Fruit fly (Drosophila melanogaster): ENCODE data around the gene Tom40.

Tom40 gene

dm6 chrX:7736593-7736992, at the start of gene Tom40:
Gene Tom40, plus strand, starts transcription at chrX:7736893.
- TF ChIP-seq Hr96 (GFP tag; optimal IDR thresholded peaks at IDR 0.05), result no peak
- TF ChIP-seq toe (GFP tag; optimal IDR thresholded peaks at IDR 0.05), result no peak
- TF ChIP-seq kay (GFP tag; ENCODE audit: borderline replicate concordance), result no peak
- TF ChIP-seq pad (GFP tag; optimal IDR thresholded peaks at IDR 0.05), result no peak
- TF ChIP-seq cic (GFP tag; optimal IDR thresholded peaks at IDR 0.05), result no peak
- no peak for TF ChIP-seq CG12768 (GFP tag; optimal IDR thresholded peaks at IDR 0.05)
- TF ChIP-seq CG1620 (GFP tag; optimal IDR thresholded peaks at IDR 0.05), result no peak
- TF ChIP-seq CG7101 (tag; optimal IDR thresholded peaks at IDR 0.05), result no peak
- TF ChIP-seq CG5204 (GFP tag; optimal IDR thresholded peaks at IDR 0.05), result no peak
- no peak for TF ChIP-seq CG7045 (GFP tag; optimal IDR thresholded peaks at IDR 0.05)
- TF ChIP-seq tj (GFP tag; optimal IDR thresholded peaks at IDR 0.05), result no peak
- no peak for TF ChIP-seq cnc (optimal IDR thresholded peaks at IDR 0.05)
- TF ChIP-seq Mnt (GFP tag; optimal IDR thresholded peaks at IDR 0.05), result no peak
- no peak for TF ChIP-seq CG11617 (GFP tag; optimal IDR thresholded peaks at IDR 0.05)
- no peak for TF ChIP-seq CG33017 (tag; optimal IDR thresholded peaks at IDR 0.05)
- no peak for TF ChIP-seq ovo (GFP tag; optimal IDR thresholded peaks at IDR 0.05)
- TF ChIP-seq Crg-1 (GFP tag; optimal IDR thresholded peaks at IDR 0.05), result no peak
- no peak for TF ChIP-seq Clk (GFP tag; optimal IDR thresholded peaks at IDR 0.05)
- TF ChIP-seq bab1 (GFP tag; optimal IDR thresholded peaks at IDR 0.05), result no peak

dm6 chrX:7688871-7689270, 47.8 kb upstream of the Tom40 start:
- TF ChIP-seq CG7045 (GFP tag; optimal IDR thresholded peaks at IDR 0.05) (no peak), CG12768 (GFP tag; optimal IDR thresholded peaks at IDR 0.05) (no peak), CG5204 (GFP tag; optimal IDR thresholded peaks at IDR 0.05) (no peak), tj (GFP tag; optimal IDR thresholded peaks at IDR 0.05) (no peak), CG1620 (GFP tag; optimal IDR thresholded peaks at IDR 0.05) (no peak), ovo (GFP tag; optimal IDR thresholded peaks at IDR 0.05) (no peak), Crg-1 (GFP tag; optimal IDR thresholded peaks at IDR 0.05) (no peak), CG33017 (tag; optimal IDR thresholded peaks at IDR 0.05) (no peak), bab1 (GFP tag; optimal IDR thresholded peaks at IDR 0.05) (no peak), cic (GFP tag; optimal IDR thresholded peaks at IDR 0.05) (no peak), Mnt (GFP tag; optimal IDR thresholded peaks at IDR 0.05) (no peak), pad (GFP tag; optimal IDR thresholded peaks at IDR 0.05) (no peak), toe (GFP tag; optimal IDR thresholded peaks at IDR 0.05) (no peak), CG7101 (tag; optimal IDR thresholded peaks at IDR 0.05) (no peak), cnc (optimal IDR thresholded peaks at IDR 0.05) (no peak), kay (GFP tag; ENCODE audit: borderline replicate concordance) (no peak), Hr96 (GFP tag; optimal IDR thresholded peaks at IDR 0.05) (no peak), CG14711 (tag; optimal IDR thresholded peaks at IDR 0.05) (no peak), Clk (GFP tag; optimal IDR thresholded peaks at IDR 0.05) (no peak)

- TF ChIP-seq kay (GFP tag; ENCODE audit: borderline replicate concordance) (peak; percentile 90), CG1620 (GFP tag; optimal IDR thresholded peaks at IDR 0.05) (peak; percentile 17), Clk (GFP tag; optimal IDR thresholded peaks at IDR 0.05) (peak; percentile 20), CG7101 (tag; optimal IDR thresholded peaks at IDR 0.05) (peak; percentile 60), Crg-1 (GFP tag; optimal IDR thresholded peaks at IDR 0.05) (no peak), CG12768 (GFP tag; optimal IDR thresholded peaks at IDR 0.05) (peak; percentile 60), ovo (GFP tag; optimal IDR thresholded peaks at IDR 0.05) (no peak), Mnt (GFP tag; optimal IDR thresholded peaks at IDR 0.05) (peak; percentile 61), CG14711 (tag; optimal IDR thresholded peaks at IDR 0.05) (peak; percentile 55), CG33017 (tag; optimal IDR thresholded peaks at IDR 0.05) (peak; percentile 3), Hr96 (GFP tag; optimal IDR thresholded peaks at IDR 0.05) (no peak), tj (GFP tag; optimal IDR thresholded peaks at IDR 0.05) (peak; percentile 1), CG7045 (GFP tag; optimal IDR thresholded peaks at IDR 0.05) (peak; percentile 14), CG5204 (GFP tag; optimal IDR thresholded peaks at IDR 0.05) (no peak), bab1 (GFP tag; optimal IDR thresholded peaks at IDR 0.05) (no peak), cic (GFP tag; optimal IDR thresholded peaks at IDR 0.05) (peak; percentile 45), CG11617 (GFP tag; optimal IDR thresholded peaks at IDR 0.05) (peak; percentile 39)
These were observed 46.0 kb upstream of the Tom40 start for dm6 chrX:7690683-7691082.

dm6 chrX:7691221-7691914, 45.3 kb upstream of the Tom40 start:
- TF ChIP-seq CG12768 (GFP tag; optimal IDR thresholded peaks at IDR 0.05) (peak; percentile 29), Crg-1 (GFP tag; optimal IDR thresholded peaks at IDR 0.05) (peak; percentile 77), Mnt (GFP tag; optimal IDR thresholded peaks at IDR 0.05) (peak; percentile 67), cnc (optimal IDR thresholded peaks at IDR 0.05) (no peak), cic (GFP tag; optimal IDR thresholded peaks at IDR 0.05) (peak; percentile 47), pad (GFP tag; optimal IDR thresholded peaks at IDR 0.05) (peak; percentile 58), CG1620 (GFP tag; optimal IDR thresholded peaks at IDR 0.05) (peak; percentile 34), Clk (GFP tag; optimal IDR thresholded peaks at IDR 0.05) (no peak), toe (GFP tag; optimal IDR thresholded peaks at IDR 0.05) (no peak), CG33017 (tag; optimal IDR thresholded peaks at IDR 0.05) (no peak), tj (GFP tag; optimal IDR thresholded peaks at IDR 0.05) (no peak), bab1 (GFP tag; optimal IDR thresholded peaks at IDR 0.05) (peak; percentile 91), CG7101 (tag; optimal IDR thresholded peaks at IDR 0.05) (peak; percentile 81), CG14711 (tag; optimal IDR thresholded peaks at IDR 0.05) (peak; percentile 78), ovo (GFP tag; optimal IDR thresholded peaks at IDR 0.05) (no peak), Hr96 (GFP tag; optimal IDR thresholded peaks at IDR 0.05) (no peak), CG7045 (GFP tag; optimal IDR thresholded peaks at IDR 0.05) (peak; percentile 27), kay (GFP tag; ENCODE audit: borderline replicate concordance) (no peak), CG11617 (GFP tag; optimal IDR thresholded peaks at IDR 0.05) (no peak), CG5204 (GFP tag; optimal IDR thresholded peaks at IDR 0.05) (no peak)

- TF ChIP-seq bab1 (GFP tag; optimal IDR thresholded peaks at IDR 0.05) (peak; percentile 61), CG33017 (tag; optimal IDR thresholded peaks at IDR 0.05) (peak; percentile 87), CG5204 (GFP tag; optimal IDR thresholded peaks at IDR 0.05) (peak; percentile 40), kay (GFP tag; ENCODE audit: borderline replicate concordance) (peak; percentile 52), CG11617 (GFP tag; optimal IDR thresholded peaks at IDR 0.05) (peak; percentile 95), cnc (optimal IDR thresholded peaks at IDR 0.05) (no peak), Mnt (GFP tag; optimal IDR thresholded peaks at IDR 0.05) (no peak), Clk (GFP tag; optimal IDR thresholded peaks at IDR 0.05) (peak; percentile 53), CG1620 (GFP tag; optimal IDR thresholded peaks at IDR 0.05) (peak; percentile 49), Hr96 (GFP tag; optimal IDR thresholded peaks at IDR 0.05) (peak; percentile 70), cic (GFP tag; optimal IDR thresholded peaks at IDR 0.05) (peak; percentile 19), tj (GFP tag; optimal IDR thresholded peaks at IDR 0.05) (peak; percentile 78), ovo (GFP tag; optimal IDR thresholded peaks at IDR 0.05) (peak; percentile 10), CG14711 (tag; optimal IDR thresholded peaks at IDR 0.05) (peak; percentile 68), CG12768 (GFP tag; optimal IDR thresholded peaks at IDR 0.05) (peak; percentile 61), toe (GFP tag; optimal IDR thresholded peaks at IDR 0.05) (peak; percentile 47), pad (GFP tag; optimal IDR thresholded peaks at IDR 0.05) (no peak), Crg-1 (GFP tag; optimal IDR thresholded peaks at IDR 0.05) (no peak), CG7101 (tag; optimal IDR thresholded peaks at IDR 0.05) (peak; percentile 84), CG7045 (GFP tag; optimal IDR thresholded peaks at IDR 0.05) (peak; percentile 66)
These were observed 44.5 kb upstream of the Tom40 start for dm6 chrX:7691947-7692739.
